Fruit fly (Drosophila melanogaster): ENCODE results near the gene CG45413.

CG45413 gene

DNA sequence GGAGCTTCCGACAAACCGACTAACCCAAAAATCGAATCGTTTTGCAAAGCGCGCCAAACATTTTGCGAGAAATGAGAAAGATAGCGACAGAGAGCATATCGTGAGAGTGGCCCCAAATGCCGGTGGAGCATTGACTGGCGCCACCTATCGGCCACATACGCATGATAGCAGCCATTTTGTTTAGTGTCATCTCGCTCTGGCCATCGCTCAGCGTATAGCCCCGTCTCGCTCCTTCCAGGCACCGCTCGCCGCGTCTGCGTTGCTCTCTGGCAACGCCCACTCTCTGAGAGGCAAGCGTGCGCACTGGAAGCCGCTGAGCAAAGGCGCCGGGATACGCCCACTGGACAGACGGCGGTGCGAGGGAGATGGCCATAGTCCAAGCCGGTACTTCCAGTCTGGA lies 27.8 kb downstream of the CG45413 start (continued):
- TF ChIP-seq CG4820 (GFP tag; optimal IDR thresholded peaks at IDR 0.05) (no peak), Hmr (GFP tag; optimal IDR thresholded peaks at IDR 0.05) (no peak), tup (GFP tag; optimal IDR thresholded peaks at IDR 0.05) (no peak), sim (GFP tag; IDR thresholded peaks at IDR 0.05) (peak; percentile 33; the same call in 1 of the 2 replicates), nmo (GFP tag; optimal IDR thresholded peaks at IDR 0.05) (peak; percentile 49), Nf-YC (tag; optimal IDR thresholded peaks at IDR 0.05) (peak; percentile 99), CG12769 (tag; optimal IDR thresholded peaks at IDR 0.05) (peak; percentile 28), luna (GFP tag; optimal IDR thresholded peaks at IDR 0.05) (no peak), BtbVII (GFP tag; optimal IDR thresholded peaks at IDR 0.05) (no peak), jigr1 (GFP tag; IDR thresholded peaks at IDR 0.05) (no peak), CG15514 (GFP tag; optimal IDR thresholded peaks at IDR 0.05) (no peak), Hr39 (optimal IDR thresholded peaks at IDR 0.05) (no peak), CG11398 (GFP tag; optimal IDR thresholded peaks at IDR 0.05) (no peak), zf30C (GFP tag; optimal IDR thresholded peaks at IDR 0.05) (no peak), lov (optimal IDR thresholded peaks at IDR 0.05) (no peak), lov (GFP tag; IDR thresholded peaks at IDR 0.05) (0 out of 3 replicates have a peak, but pooled peaks have one; percentile 75), CG32772 (GFP tag; IDR thresholded peaks at IDR 0.05) (no peak), CG2202 (tag; optimal IDR thresholded peaks at IDR 0.05) (no peak), CG12236 (GFP tag; optimal IDR thresholded peaks at IDR 0.05) (no peak), Side (GFP tag; optimal IDR thresholded peaks at IDR 0.05) (no peak), slou (GFP tag; optimal IDR thresholded peaks at IDR 0.05) (no peak), toy (GFP tag; IDR thresholded peaks at IDR 0.05) (no peak), ERR (GFP tag; optimal IDR thresholded peaks at IDR 0.05) (no peak), CG12219 (GFP tag; optimal IDR thresholded peaks at IDR 0.05) (no peak), CG6791 (GFP tag; IDR thresholded peaks at IDR 0.05; ENCODE audit: partially characterized antibody) (peak; percentile 55; the same call in 1 of the 3 replicates), chif (GFP tag; optimal IDR thresholded peaks at IDR 0.05) (peak in 1 of 2 experiments; percentile 45), Neu2 (GFP tag; optimal IDR thresholded peaks at IDR 0.05; ENCODE audit: borderline replicate concordance) (no peak), btn (GFP tag; optimal IDR thresholded peaks at IDR 0.05) (peak; percentile 10), E2f2 (GFP tag; IDR thresholded peaks at IDR 0.05) (peak; percentile 56), ham (GFP tag; IDR thresholded peaks at IDR 0.05) (no peak), unpg (GFP tag; optimal IDR thresholded peaks at IDR 0.05) (peak; percentile 36), Ravus (GFP tag; IDR thresholded peaks at IDR 0.05) (no peak), wek (GFP tag; optimal IDR thresholded peaks at IDR 0.05) (no peak), CG9727 (GFP tag; optimal IDR thresholded peaks at IDR 0.05) (peak; percentile 8), CG4404 (GFP tag; IDR thresholded peaks at IDR 0.05) (no peak), Sry-β (GFP tag; optimal IDR thresholded peaks at IDR 0.05) (no peak), CG13287 (GFP tag; IDR thresholded peaks at IDR 0.05; ENCODE audit: partially characterized antibody) (peak; percentile 47; the same call in 1 of the 2 replicates), Aef1 (GFP tag; IDR thresholded peaks at IDR 0.05) (no peak), ATbp (GFP tag; optimal IDR thresholded peaks at IDR 0.05) (no peak), CG11093 (GFP tag; IDR thresholded peaks at IDR 0.05) (no peak), CG15269 (tag; optimal IDR thresholded peaks at IDR 0.05) (no peak), CG12104 (GFP tag; optimal IDR thresholded peaks at IDR 0.05) (no peak), kay (GFP tag; optimal IDR thresholded peaks at IDR 0.05) (no peak), CG10366 (GFP tag; IDR thresholded peaks at IDR 0.05) (0 out of 2 replicates have a peak, but pooled peaks have one; percentile 26), CG15073 (GFP tag; optimal IDR thresholded peaks at IDR 0.05) (no peak), CG6765 (GFP tag; optimal IDR thresholded peaks at IDR 0.05) (no peak), CG43689 (GFP tag; IDR thresholded peaks at IDR 0.05) (no peak), CG16815 (GFP tag; optimal IDR thresholded peaks at IDR 0.05) (no peak), Mad (GFP tag; optimal IDR thresholded peaks at IDR 0.05) (no peak), CG9609 (GFP tag; optimal IDR thresholded peaks at IDR 0.05) (peak; percentile 30), CG7556 (GFP tag; optimal IDR thresholded peaks at IDR 0.05) (no peak), Usf (GFP tag; optimal IDR thresholded peaks at IDR 0.05) (no peak)

All from whole organism, embryonic.